Worm (Caenorhabditis elegans): ENCODE data around the gene C33D9.6.

DNA sequence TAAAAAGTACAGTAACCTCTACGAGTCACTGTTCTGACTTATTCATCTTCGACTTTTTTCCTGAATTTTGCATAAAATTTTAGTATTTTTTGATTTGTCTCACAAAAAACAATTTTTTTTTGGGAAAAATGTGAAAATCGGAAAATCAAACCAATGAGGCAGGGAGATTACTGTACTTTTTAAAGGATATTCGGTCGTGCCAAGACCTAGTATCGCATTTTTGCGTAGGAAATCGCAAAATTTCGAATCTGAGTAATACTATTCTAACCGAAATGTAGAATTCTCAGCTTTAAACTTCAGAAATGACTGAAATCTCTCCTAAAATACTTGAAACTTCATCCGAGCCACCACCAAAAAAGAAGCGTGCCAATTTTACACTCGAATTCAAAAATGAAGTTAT is 40.2 kb downstream of the C33D9.6 start, which contains the start of gene F21D5.4:
- TF ChIP-seq nhr-12 (tag; optimal IDR thresholded peaks at IDR 0.05) (no peak), fos-1 (tag; optimal IDR thresholded peaks at IDR 0.05) (no peak), nhr-43 (tag; optimal IDR thresholded peaks at IDR 0.05; ENCODE audit: poor library complexity, severe bottlenecking) (no peak), ama-1 (optimal IDR thresholded peaks at IDR 0.05) (no peak), nhr-28 (tag; optimal IDR thresholded peaks at IDR 0.05) (no peak), snpc-4 (tag; optimal IDR thresholded peaks at IDR 0.05) (no peak), pqm-1 (tag; optimal IDR thresholded peaks at IDR 0.05) (no peak), lin-15B (tag; optimal IDR thresholded peaks at IDR 0.05) (no peak)

Measured in whole organism, L3 larva.